Fruit fly (Drosophila melanogaster): ENCODE measurements around the gene DIP-gamma.
A peak's percentile ranks its signal among the peaks of the same experiment; 100 is the strongest.

Gene DIP-gamma

DNA sequence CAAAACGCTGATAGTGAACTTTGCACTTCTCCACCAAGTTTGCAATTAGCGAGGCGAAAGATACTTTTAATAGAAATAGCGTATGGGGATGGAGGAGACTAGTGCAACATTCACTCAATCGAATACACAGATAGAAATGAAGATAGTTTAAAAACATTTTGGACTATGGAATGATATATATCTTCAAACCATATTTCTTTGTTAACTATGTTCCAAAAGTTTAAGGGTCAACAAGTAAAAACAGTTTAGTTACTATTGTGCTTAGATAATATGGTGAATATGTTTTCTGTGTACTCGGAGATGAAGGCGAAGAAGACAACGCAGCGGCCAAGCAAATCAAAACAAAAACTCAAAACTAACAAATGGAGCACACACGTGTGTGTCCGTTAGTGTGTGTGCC, 66.0 kb downstream of the DIP-gamma start (continued):
- TF ChIP-seq esg (GFP tag; conservative IDR thresholded peaks at IDR 0.05): peak; percentile 63
- peak; percentile 8 for TF ChIP-seq CG17802 (tag; optimal IDR thresholded peaks at IDR 0.05)
- no peak for TF ChIP-seq maf-S (GFP tag; optimal IDR thresholded peaks at IDR 0.05)
- TF ChIP-seq cato (GFP tag; optimal IDR thresholded peaks at IDR 0.05; ENCODE audit: borderline replicate concordance): no peak

DNA sequence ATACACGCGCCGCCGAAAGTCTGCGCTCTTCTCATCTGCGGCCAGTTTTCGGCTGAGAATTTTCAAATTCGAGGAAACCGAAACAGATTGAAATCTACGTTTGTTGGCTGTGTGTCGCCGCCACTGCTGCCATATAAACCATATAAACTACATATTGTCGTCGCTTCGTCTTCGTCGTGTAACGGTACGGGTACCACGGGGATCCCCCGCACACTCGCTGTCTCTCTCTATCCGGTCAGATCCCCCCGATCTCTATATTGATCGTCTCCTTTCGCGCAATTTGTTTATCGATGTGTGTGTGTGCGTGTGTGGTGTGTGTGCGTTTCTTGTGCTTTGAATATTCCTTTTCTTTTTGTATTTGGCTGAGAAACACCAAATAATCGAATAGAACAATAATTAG, 66.8 kb downstream of the DIP-gamma start:
- TF ChIP-seq CG9876 (GFP tag; optimal IDR thresholded peaks at IDR 0.05): no peak
- TF ChIP-seq crp (GFP tag; optimal IDR thresholded peaks at IDR 0.05): no peak
- TF ChIP-seq slbo (GFP tag; IDR thresholded peaks at IDR 0.05): no peak
- peak; percentile 15 for TF ChIP-seq sd (tag; optimal IDR thresholded peaks at IDR 0.05)
- 0 out of 2 replicates have a peak, but pooled peaks have one; percentile 25 for TF ChIP-seq chm (GFP tag; IDR thresholded peaks at IDR 0.05)
- peak; percentile 51 for TF ChIP-seq cg (GFP tag; optimal IDR thresholded peaks at IDR 0.05)
- TF ChIP-seq Ets97D (GFP tag; optimal IDR thresholded peaks at IDR 0.05): peak; percentile 12
- no peak for TF ChIP-seq CG1024 (GFP tag; IDR thresholded peaks at IDR 0.05)
- no peak for TF ChIP-seq nom (GFP tag; optimal IDR thresholded peaks at IDR 0.05)
- TF ChIP-seq Pdp1 (GFP tag; optimal IDR thresholded peaks at IDR 0.05): peak in 1 of 2 experiments; percentile 4
- peak; percentile 33 for TF ChIP-seq CG12769 (tag; optimal IDR thresholded peaks at IDR 0.05)
- peak; percentile 77 for TF ChIP-seq crol (GFP tag; IDR thresholded peaks at IDR 0.05)
- 0 out of 2 replicates have a peak, but pooled peaks have one; percentile 7 for TF ChIP-seq CG42726 (GFP tag; IDR thresholded peaks at IDR 0.05; ENCODE audit: partially characterized antibody)
- 0 out of 2 replicates have a peak, but pooled peaks have one; percentile 22 for TF ChIP-seq hbn (GFP tag; IDR thresholded peaks at IDR 0.05; ENCODE audit: partially characterized antibody)
- peak; percentile 62 for TF ChIP-seq Deaf1 (tag; optimal IDR thresholded peaks at IDR 0.05)
- TF ChIP-seq CG10543 (GFP tag; optimal IDR thresholded peaks at IDR 0.05): peak; percentile 45
- TF ChIP-seq CG33213 (GFP tag; optimal IDR thresholded peaks at IDR 0.05): no peak

DNA sequence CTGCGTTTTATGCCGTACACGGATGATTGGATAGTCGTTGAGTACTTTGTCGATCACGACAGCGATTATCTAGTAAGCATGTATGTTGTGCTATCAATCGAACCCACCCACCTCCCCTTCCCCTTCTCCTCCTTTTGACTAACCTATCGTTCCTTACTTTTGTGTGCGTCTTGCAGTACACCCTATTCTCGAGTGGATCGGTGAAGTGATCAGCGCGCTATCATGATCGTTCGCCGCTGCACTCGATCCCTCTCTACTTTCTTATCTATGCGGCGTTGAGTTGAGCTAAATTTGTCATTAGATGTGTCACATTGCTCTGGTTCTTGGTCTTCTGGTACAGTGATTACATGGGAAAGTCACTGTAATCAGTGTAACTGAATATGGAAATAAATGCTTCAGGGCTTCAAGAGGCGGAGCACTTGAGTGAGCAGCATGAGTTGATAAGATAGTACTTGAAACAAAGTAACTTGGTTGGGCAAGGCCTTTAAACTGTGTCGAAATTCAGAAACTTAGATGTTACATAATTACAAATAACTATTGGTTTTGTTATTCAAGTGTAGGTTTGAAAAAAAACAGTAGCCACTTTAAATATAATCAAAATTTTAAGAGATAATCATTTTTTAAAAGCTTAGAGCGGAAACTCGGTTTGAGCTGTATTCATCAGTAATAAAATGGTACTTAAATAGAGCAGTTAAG, 68.6 kb downstream of the DIP-gamma start:
- no peak for TF ChIP-seq hbn (GFP tag; IDR thresholded peaks at IDR 0.05; ENCODE audit: partially characterized antibody)
- no peak for TF ChIP-seq btn (GFP tag; optimal IDR thresholded peaks at IDR 0.05)
- no peak for TF ChIP-seq bbx (GFP tag; IDR thresholded peaks at IDR 0.05; ENCODE audit: partially characterized antibody)
- TF ChIP-seq Hr78 (GFP tag; optimal IDR thresholded peaks at IDR 0.05): peak in 1 of 2 experiments; percentile 1
- no peak for TF ChIP-seq CG3995 (GFP tag; optimal IDR thresholded peaks at IDR 0.05)
- no peak for TF ChIP-seq Camta (GFP tag; optimal IDR thresholded peaks at IDR 0.05)
- no peak for TF ChIP-seq dysf (GFP tag; IDR thresholded peaks at IDR 0.05)
- TF ChIP-seq CG7372 (GFP tag; IDR thresholded peaks at IDR 0.05): no peak
- peak; percentile 58; the same call in 1 of the 3 replicates for TF ChIP-seq vnd (GFP tag; IDR thresholded peaks at IDR 0.05; ENCODE audit: partially characterized antibody)
- TF ChIP-seq sug (tag; optimal IDR thresholded peaks at IDR 0.05): peak; percentile 35
- TF ChIP-seq CG12942 (GFP tag; optimal IDR thresholded peaks at IDR 0.05): no peak
- TF ChIP-seq yki (optimal IDR thresholded peaks at IDR 0.05): no peak
- TF ChIP-seq CG11456 (GFP tag; IDR thresholded peaks at IDR 0.05): no peak
- no peak for TF ChIP-seq sna (GFP tag; IDR thresholded peaks at IDR 0.05; ENCODE audit: partially characterized antibody)
- no peak for TF ChIP-seq Hr39 (optimal IDR thresholded peaks at IDR 0.05)
- TF ChIP-seq CG17328 (GFP tag; IDR thresholded peaks at IDR 0.05): no peak
- TF ChIP-seq CG14710 (tag; optimal IDR thresholded peaks at IDR 0.05): no peak
- peak; percentile 79 for TF ChIP-seq z (GFP tag; IDR thresholded peaks at IDR 0.05)
- TF ChIP-seq CG13624 (GFP tag; optimal IDR thresholded peaks at IDR 0.05): no peak
- no peak for TF ChIP-seq pita (GFP tag; optimal IDR thresholded peaks at IDR 0.05)
- no peak for TF ChIP-seq CG5245 (GFP tag; optimal IDR thresholded peaks at IDR 0.05)
- no peak for TF ChIP-seq CG11093 (GFP tag; IDR thresholded peaks at IDR 0.05)
- TF ChIP-seq usp (GFP tag; optimal IDR thresholded peaks at IDR 0.05): no peak
- TF ChIP-seq hb (GFP tag; IDR thresholded peaks at IDR 0.05; ENCODE audit: partially characterized antibody): no peak
- TF ChIP-seq org-1 (GFP tag; optimal IDR thresholded peaks at IDR 0.05): no peak
- no peak for TF ChIP-seq CG2875 (GFP tag; optimal IDR thresholded peaks at IDR 0.05)
- TF ChIP-seq Abd-B (GFP tag; optimal IDR thresholded peaks at IDR 0.05): no peak
- no peak for TF ChIP-seq Oaz (GFP tag; IDR thresholded peaks at IDR 0.05)

Measured in whole organism, embryonic.